Fruit fly (Drosophila melanogaster) whole organism, adult: ENCODE data around the gene CG18178.

ENCODE experiments used
- CG12768 ChIP-seq: fragments of 200-800 bp; sonication (Bioruptor generic); optimal IDR thresholded peaks from 2 replicates; lab custom pipeline; 2017; ENCODE audit warnings: missing biosample characterization, missing genetic modification characterization, mild to moderate bottlenecking, moderate library complexity, missing genetic modification reagents
- Hr96 ChIP-seq: fragments of 200-800 bp; sonication (Bioruptor generic); optimal IDR thresholded peaks from 2 replicates; lab custom pipeline; 2016; ENCODE audit warnings: missing biosample characterization, missing genetic modification characterization
- pad ChIP-seq: fragments of 200-800 bp; sonication (Bioruptor generic); optimal IDR thresholded peaks from 3 replicates; lab custom pipeline; 2017; ENCODE audit warnings: missing biosample characterization, missing genetic modification characterization, mild to moderate bottlenecking, moderate library complexity, missing genetic modification reagents

DNA sequence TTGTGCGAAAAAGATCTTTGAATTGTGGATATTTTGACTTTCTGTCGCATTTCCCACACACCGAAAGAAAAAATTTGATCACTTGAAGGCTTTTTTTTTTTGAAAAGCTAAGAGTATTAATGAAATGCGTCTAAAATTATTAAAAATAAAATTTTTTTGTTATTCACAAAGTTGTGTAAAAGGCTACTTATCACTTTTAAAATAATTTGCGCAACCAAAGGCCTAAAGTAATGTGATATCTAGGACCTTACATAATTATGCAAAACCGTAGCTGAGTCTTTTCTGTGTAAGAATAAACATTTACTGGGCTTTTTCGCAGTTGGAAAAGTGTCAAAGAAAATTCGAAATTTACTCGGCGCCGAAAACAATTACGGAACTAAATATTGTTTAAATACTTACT is 45.4 kb upstream of the CG18178 start:
- no peak for TF ChIP-seq Hr96
- TF ChIP-seq CG12768 (GFP tag; lab: Kevin White, UChicago), result no peak
- no peak for TF ChIP-seq pad (GFP tag; lab: Kevin White, UChicago)
